Worm (Caenorhabditis elegans) whole organism, midembryonic: ENCODE data around the gene C10F3.7.

Source experiments
- med-1 ChIP-seq: sonication (generic microtip); optimal IDR thresholded peaks from 2 replicates; lab custom pipeline; 2017; ENCODE audit warnings: missing genetic modification characterization, mild to moderate bottlenecking, missing compliant biosample characterization, antibody characterized with exemption, missing genetic modification reagents; ENCODE audit not compliant: insufficient read depth
- tab-1 ChIP-seq: fragments of 200-800 bp; sonication (Bioruptor generic); IDR thresholded peaks from 2 replicates; pipeline ENCODE4 v1.3.6; 2022; ENCODE audit warnings: missing genetic modification characterization, missing compliant biosample characterization
- ztf-29 ChIP-seq: fragments of 200-800 bp; sonication (Bioruptor generic); IDR thresholded peaks from 2 replicates; pipeline ENCODE4 v1.3.6; 2022; ENCODE audit warnings: missing genetic modification reagents, missing genetic modification characterization, missing compliant biosample characterization

ce11 chrV:5986755-5987154 lies at the start of gene C10F3.7:
- TF ChIP-seq tab-1 (GFP tag; lab: Robert Waterston, UW) (no peak), ztf-29 (GFP tag; lab: Robert Waterston, UW) (no peak), med-1 (GFP tag; lab: Kevin White, UChicago) (no peak)
